Fruit fly (Drosophila melanogaster) whole organism, embryonic: ENCODE measurements around the gene CG2533.

Experiments used
- Atf3 ChIP-seq: fragments of 200-800 bp; sonication (Bioruptor generic); optimal IDR thresholded peaks from 3 replicates; lab custom pipeline; 2016; ENCODE audit warnings: missing biosample characterization, missing genetic modification characterization
- Atf6 ChIP-seq: fragments of 200-800 bp; sonication (Bioruptor generic); IDR thresholded peaks from 2 replicates; pipeline ENCODE4 v1.3.6; 2022; ENCODE audit warnings: missing biosample characterization, missing genetic modification characterization
- CG11398 ChIP-seq: fragments of 200-800 bp; sonication (Bioruptor generic); optimal IDR thresholded peaks from 2 replicates; lab custom pipeline; 2016; ENCODE audit warnings: missing biosample characterization, missing genetic modification characterization
- CG11696 ChIP-seq: fragments of 200-800 bp; sonication (Bioruptor generic); IDR thresholded peaks from 2 replicates; pipeline ENCODE4 v1.3.6; 2022; ENCODE audit warnings: missing biosample characterization, missing genetic modification characterization
- CG12769 ChIP-seq: fragments of 200-800 bp; sonication (Bioruptor generic); optimal IDR thresholded peaks from 2 replicates; lab custom pipeline; 2019; ENCODE audit warnings: missing biosample characterization, mild to moderate bottlenecking, missing genetic modification characterization, moderate library complexity
- CG14667 ChIP-seq: fragments of 200-800 bp; sonication (Bioruptor generic); IDR thresholded peaks from 2 replicates; pipeline ENCODE4 v1.3.6; 2022; ENCODE audit warnings: missing biosample characterization, missing genetic modification characterization
- CG15479 ChIP-seq: fragments of 200-800 bp; sonication (Bioruptor generic); optimal IDR thresholded peaks from 3 replicates; lab custom pipeline; 2019; ENCODE audit warnings: missing biosample characterization, mild to moderate bottlenecking, missing genetic modification characterization, moderate library complexity
- CG17568 ChIP-seq: fragments of 200-800 bp; sonication (Bioruptor generic); optimal IDR thresholded peaks from 2 replicates; lab custom pipeline; 2018; ENCODE audit warnings: missing biosample characterization, mild to moderate bottlenecking, missing genetic modification characterization, moderate library complexity
- CG18619 ChIP-seq: fragments of 200-800 bp; sonication (Bioruptor generic); optimal IDR thresholded peaks from 3 replicates; lab custom pipeline; 2017; ENCODE audit warnings: missing biosample characterization, mild to moderate bottlenecking, missing genetic modification characterization
- CG2678 ChIP-seq: fragments of 200-800 bp; sonication (Bioruptor generic); optimal IDR thresholded peaks from 3 replicates; lab custom pipeline; 2019; ENCODE audit warnings: missing biosample characterization, mild to moderate bottlenecking, missing genetic modification characterization, moderate library complexity
- CG30403 ChIP-seq: fragments of 200-800 bp; sonication (Bioruptor generic); optimal IDR thresholded peaks from 3 replicates; lab custom pipeline; 2016; ENCODE audit warnings: missing biosample characterization, missing genetic modification characterization
- CG31365 ChIP-seq: fragments of 200-800 bp; sonication (Bioruptor generic); optimal IDR thresholded peaks from 2 replicates; lab custom pipeline; 2018; ENCODE audit warnings: missing biosample characterization, mild to moderate bottlenecking, missing genetic modification characterization
- CG31388 ChIP-seq: fragments of 200-800 bp; sonication (Bioruptor generic); optimal IDR thresholded peaks from 2 replicates; lab custom pipeline; 2016; ENCODE audit warnings: missing biosample characterization, missing genetic modification characterization
- CG3163 ChIP-seq: fragments of 200-800 bp; sonication (Bioruptor generic); optimal IDR thresholded peaks from 3 replicates; lab custom pipeline; 2016; ENCODE audit warnings: missing biosample characterization, missing genetic modification characterization
- CG32767 ChIP-seq: fragments of 200-800 bp; sonication (Bioruptor generic); IDR thresholded peaks from 2 replicates; pipeline ENCODE4 v1.3.6; 2022; ENCODE audit warnings: missing biosample characterization, missing genetic modification characterization
- CG5953 ChIP-seq: fragments of 200-800 bp; sonication (Bioruptor generic); IDR thresholded peaks from 2 replicates; pipeline ENCODE4 v1.3.6; 2022; ENCODE audit warnings: missing biosample characterization, missing genetic modification characterization
- CG7928 ChIP-seq: fragments of 200-800 bp; sonication (Bioruptor generic); optimal IDR thresholded peaks from 2 replicates; lab custom pipeline; 2017; ENCODE audit warnings: missing biosample characterization, mild to moderate bottlenecking, missing genetic modification characterization
- CG8765 ChIP-seq: fragments of 200-800 bp; sonication (Bioruptor generic); IDR thresholded peaks from 2 replicates; pipeline ENCODE4 v1.3.6; 2022; ENCODE audit warnings: missing biosample characterization, missing genetic modification characterization
- CG9817 ChIP-seq: fragments of 200-800 bp; sonication (Bioruptor generic); optimal IDR thresholded peaks from 2 replicates; lab custom pipeline; 2018; ENCODE audit warnings: missing biosample characterization, mild to moderate bottlenecking, missing genetic modification characterization, moderate library complexity
- CG9932 ChIP-seq: fragments of 200-800 bp; sonication (Bioruptor generic); IDR thresholded peaks from 2 replicates; pipeline ENCODE4 v1.3.6; 2022; ENCODE audit warnings: missing biosample characterization, missing genetic modification characterization
- Doc3 ChIP-seq: fragments of 200-800 bp; sonication (Bioruptor generic); IDR thresholded peaks from 3 replicates; pipeline ENCODE4 v1.3.6; 2022; ENCODE audit warnings: missing biosample characterization, missing genetic modification characterization; ENCODE audit not compliant: partially characterized antibody
- Fer3 ChIP-seq: fragments of 200-800 bp; sonication (Bioruptor generic); optimal IDR thresholded peaks from 2 replicates; lab custom pipeline; 2018; ENCODE audit warnings: missing biosample characterization, mild to moderate bottlenecking, missing genetic modification characterization, moderate library complexity
- HLH3B ChIP-seq: fragments of 200-800 bp; sonication (Bioruptor generic); IDR thresholded peaks from 2 replicates; pipeline ENCODE4 v1.3.6; 2022; ENCODE audit warnings: missing biosample characterization, missing genetic modification characterization
- HLHmδ ChIP-seq: fragments of 200-800 bp; sonication (Bioruptor generic); optimal IDR thresholded peaks from 2 replicates; lab custom pipeline; 2018; ENCODE audit warnings: missing biosample characterization, mild to moderate bottlenecking, missing genetic modification characterization, moderate library complexity
- Hr39 ChIP-seq: fragments of >200 bp; optimal IDR thresholded peaks from 2 replicates; lab custom pipeline; 2017
- Hsf ChIP-seq: fragments of 200-800 bp; sonication (Bioruptor generic); optimal IDR thresholded peaks from 3 replicates; lab custom pipeline; 2016; ENCODE audit warnings: missing biosample characterization, missing genetic modification characterization
- Med ChIP-seq: fragments of 200-800 bp; sonication (Bioruptor generic); peaks from one replicate; lab custom pipeline; 2016; ENCODE audit warnings: missing biosample characterization, missing genetic modification characterization, mild to moderate bottlenecking, inconsistent platforms, moderate library complexity
- NK7.1 ChIP-seq: fragments of 200-800 bp; sonication (Bioruptor generic); optimal IDR thresholded peaks from 3 replicates; lab custom pipeline; 2016; ENCODE audit warnings: missing biosample characterization, missing genetic modification characterization
- Oaz ChIP-seq: fragments of 200-800 bp; sonication (Bioruptor generic); IDR thresholded peaks from 2 replicates; pipeline ENCODE4 v1.3.6; 2022; ENCODE audit warnings: missing biosample characterization, missing genetic modification characterization
- Sin3A ChIP-seq: fragments of >200 bp; optimal IDR thresholded peaks from 2 replicates; lab custom pipeline; 2018
- Sox102F ChIP-seq: fragments of 200-800 bp; sonication (Bioruptor generic); optimal IDR thresholded peaks from 2 replicates; lab custom pipeline; 2018; ENCODE audit warnings: missing biosample characterization, mild to moderate bottlenecking, missing genetic modification characterization, moderate library complexity
- Trl ChIP-seq, 3 experiments: fragments of >200 bp in 2 of 3; fragments of 200-800 bp in 1 of 3; sonication (Bioruptor generic) in 1 of 3; optimal IDR thresholded peaks; 2 replicates in 1 of 3; 3 replicates in 2 of 3; lab custom pipeline; 2016 to 2017; ENCODE audit warnings: missing biosample characterization in 1 of 3, missing genetic modification characterization in 1 of 3
- br ChIP-seq: fragments of >200 bp; optimal IDR thresholded peaks from 2 replicates; lab custom pipeline; 2017
- bsh ChIP-seq, 2 experiments: fragments of 200-800 bp; sonication (Bioruptor generic); optimal IDR thresholded peaks; 2 replicates each; lab custom pipeline; 2017 to 2018; ENCODE audit warnings: mild to moderate bottlenecking in 2 of 2, missing biosample characterization in 2 of 2, missing genetic modification characterization in 2 of 2, moderate library complexity in 1 of 2
- cg ChIP-seq: fragments of 200-800 bp; sonication (Bioruptor generic); optimal IDR thresholded peaks from 3 replicates; lab custom pipeline; 2019; ENCODE audit warnings: missing biosample characterization, mild to moderate bottlenecking, missing genetic modification characterization, moderate library complexity
- crol ChIP-seq: fragments of 200-800 bp; sonication (Bioruptor generic); IDR thresholded peaks from 2 replicates; pipeline ENCODE4 v1.3.6; 2022; ENCODE audit warnings: missing biosample characterization, missing genetic modification characterization
- dmrt99B ChIP-seq: fragments of 200-800 bp; sonication (Bioruptor generic); optimal IDR thresholded peaks from 2 replicates; lab custom pipeline; 2018; ENCODE audit warnings: missing biosample characterization, mild to moderate bottlenecking, missing genetic modification characterization, moderate library complexity
- exex ChIP-seq: fragments of 200-800 bp; sonication (Bioruptor generic); optimal IDR thresholded peaks from 4 replicates; lab custom pipeline; 2018; ENCODE audit warnings: missing biosample characterization, mild to moderate bottlenecking, missing genetic modification characterization, moderate library complexity
- gt ChIP-seq: fragments of 200-800 bp; sonication (Bioruptor generic); IDR thresholded peaks from 2 replicates; pipeline ENCODE4 v1.3.6; 2022; ENCODE audit warnings: missing biosample characterization, missing genetic modification characterization
- hkb ChIP-seq, 2 experiments: fragments of 200-800 bp in 1 of 2; fragments of >200 bp in 1 of 2; sonication (Bioruptor generic) in 1 of 2; IDR thresholded peaks in 1 of 2; optimal IDR thresholded peaks in 1 of 2; 2 replicates each; pipeline versions ENCODE4 v1.3.6 to Lab custom; 2017 to 2022; ENCODE audit warnings: missing biosample characterization in 1 of 2, missing genetic modification characterization in 1 of 2
- klu ChIP-seq: fragments of 200-800 bp; sonication (Bioruptor generic); IDR thresholded peaks from 2 replicates; pipeline ENCODE4 v1.3.6; 2022; ENCODE audit warnings: missing biosample characterization, missing genetic modification characterization
- knrl ChIP-seq: fragments of 200-800 bp; sonication (Bioruptor generic); IDR thresholded peaks from 3 replicates; pipeline ENCODE4 v1.3.6; 2022; ENCODE audit warnings: missing biosample characterization, missing genetic modification characterization; ENCODE audit not compliant: partially characterized antibody
- lab ChIP-seq: fragments of 200-800 bp; sonication (Bioruptor generic); optimal IDR thresholded peaks from 3 replicates; lab custom pipeline; 2017; ENCODE audit warnings: missing biosample characterization, missing genetic modification characterization, mild to moderate bottlenecking, moderate library complexity, missing genetic modification reagents
- prd ChIP-seq, 3 experiments: fragments of >200 bp in 2 of 3; fragments of 200-800 bp in 1 of 3; sonication (Bioruptor generic) in 1 of 3; optimal IDR thresholded peaks in 2 of 3; IDR thresholded peaks in 1 of 3; 2 replicates in 2 of 3; 3 replicates in 1 of 3; pipeline versions ENCODE4 v1.3.6 to Lab custom; 2017 to 2022; ENCODE audit warnings: missing biosample characterization in 1 of 3, missing genetic modification characterization in 1 of 3
- pros ChIP-seq: fragments of 200-800 bp; sonication (Bioruptor generic); optimal IDR thresholded peaks from 3 replicates; lab custom pipeline; 2019; ENCODE audit warnings: missing biosample characterization, mild to moderate bottlenecking, missing genetic modification characterization, moderate library complexity
- pzg ChIP-seq: fragments of 200-800 bp; sonication (Bioruptor generic); optimal IDR thresholded peaks from 3 replicates; lab custom pipeline; 2018; ENCODE audit warnings: missing biosample characterization, mild to moderate bottlenecking, missing genetic modification characterization, moderate library complexity
- row ChIP-seq: fragments of 200-800 bp; sonication (Bioruptor generic); IDR thresholded peaks from 3 replicates; pipeline ENCODE4 v1.3.6; 2022; ENCODE audit warnings: missing biosample characterization, missing genetic modification characterization
- sens ChIP-seq: fragments of 200-800 bp; sonication (Bioruptor generic); peaks from one replicate; lab custom pipeline; 2016; ENCODE audit warnings: missing biosample characterization, missing genetic modification characterization
- stc ChIP-seq: fragments of 200-800 bp; sonication (Bioruptor generic); IDR thresholded peaks from 2 replicates; pipeline ENCODE4 v1.3.6; 2022; ENCODE audit warnings: missing biosample characterization, missing genetic modification characterization
- tup ChIP-seq: fragments of 200-800 bp; sonication (Bioruptor generic); optimal IDR thresholded peaks from 2 replicates; lab custom pipeline; 2016; ENCODE audit warnings: missing biosample characterization, mild to moderate bottlenecking, missing genetic modification characterization, moderate library complexity
- zfh1 ChIP-seq: fragments of 200-800 bp; sonication (Bioruptor generic); IDR thresholded peaks from 3 replicates; pipeline ENCODE4 v1.3.6; 2022; ENCODE audit warnings: missing biosample characterization, missing genetic modification characterization

The CG2533 gene

DNA sequence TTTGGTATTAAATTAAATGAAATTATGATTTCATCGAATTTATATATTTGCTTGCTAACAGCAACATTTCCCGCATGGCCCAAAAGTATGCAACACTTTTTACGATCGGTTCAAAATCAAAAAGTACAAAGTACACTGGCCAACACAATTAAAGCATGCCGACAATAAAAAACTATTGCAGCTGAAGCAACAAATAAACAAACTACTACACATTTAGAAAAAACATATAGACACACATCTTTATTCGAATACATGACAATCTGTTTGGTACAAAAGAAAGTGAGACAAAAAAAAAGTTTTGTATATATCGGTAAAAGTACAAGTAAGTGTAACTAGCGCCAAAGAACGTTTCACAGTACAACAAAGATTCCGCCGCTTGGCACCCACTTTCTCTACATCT lies 48.9 kb downstream of the CG2533 start (continued):
- no peak for TF ChIP-seq Atf3
- TF ChIP-seq Sox102F, result no peak
- no peak for TF ChIP-seq Hr39
- TF ChIP-seq Doc3 (GFP tag; lab: Robert Waterston, UW), result no peak
- TF ChIP-seq Atf6 (GFP tag; lab: Robert Waterston, UW), result peak; percentile 54; the same call in 1 of the 2 replicates
- no peak for TF ChIP-seq CG15479 (GFP tag; lab: Kevin White, UChicago)
- no peak for TF ChIP-seq Sin3A
- peak; percentile 7 for TF ChIP-seq lab (GFP tag; lab: Kevin White, UChicago)
- no peak for TF ChIP-seq CG31388 (GFP tag; lab: Kevin White, UChicago)
- TF ChIP-seq klu (GFP tag; lab: Robert Waterston, UW), result no peak
- peak; percentile 66 for TF ChIP-seq Med (GFP tag; lab: Kevin White, UChicago)
- TF ChIP-seq CG11696 (GFP tag; lab: Robert Waterston, UW), result 0 out of 2 replicates have a peak, but pooled peaks have one; percentile 47
- TF ChIP-seq tup (GFP tag; lab: Kevin White, UChicago), result no peak
- TF ChIP-seq Trl (optimal IDR thresholded peaks at IDR 0.05; lab: Kevin White, UChicago), result no peak
- no peak for TF ChIP-seq Trl (GFP tag; optimal IDR thresholded peaks at IDR 0.05; lab: Kevin White, UChicago)
- no peak for TF ChIP-seq Oaz (GFP tag; lab: Robert Waterston, UW)
- TF ChIP-seq CG5953 (GFP tag; lab: Robert Waterston, UW), result no peak
- no peak for TF ChIP-seq row (GFP tag; lab: Robert Waterston, UW)
- TF ChIP-seq CG3163 (GFP tag; lab: Kevin White, UChicago), result no peak
- no peak for TF ChIP-seq zfh1
- TF ChIP-seq pzg (GFP tag; lab: Kevin White, UChicago), result no peak
- TF ChIP-seq CG12769, result no peak
- no peak for TF ChIP-seq Hsf (GFP tag; lab: Kevin White, UChicago)
- TF ChIP-seq dmrt99B, result no peak
- no peak for TF ChIP-seq crol (GFP tag; lab: Robert Waterston, UW)
- peak; percentile 21 for TF ChIP-seq CG2678
- no peak for TF ChIP-seq CG11398 (GFP tag; lab: Kevin White, UChicago)
- TF ChIP-seq pros (GFP tag; lab: Kevin White, UChicago), result no peak
- TF ChIP-seq CG9932 (GFP tag; lab: Robert Waterston, UW), result no peak
- no peak for TF ChIP-seq CG18619 (GFP tag; lab: Kevin White, UChicago)
- TF ChIP-seq bsh (GFP tag; optimal IDR thresholded peaks at IDR 0.05; lab: Kevin White, UChicago), result peak in 1 of 2 experiments; percentile 12
- TF ChIP-seq knrl (GFP tag; lab: Robert Waterston, UW), result no peak
- no peak for TF ChIP-seq CG32767 (GFP tag; lab: Robert Waterston, UW)
- no peak for TF ChIP-seq NK7.1 (GFP tag; lab: Kevin White, UChicago)
- no peak for TF ChIP-seq Fer3
- TF ChIP-seq br (lab: Kevin White, UChicago), result no peak
- TF ChIP-seq sens (GFP tag; lab: Kevin White, UChicago), result peak; percentile 76
- peak; percentile 43 for TF ChIP-seq CG17568 (GFP tag; lab: Kevin White, UChicago)
- no peak for TF ChIP-seq hkb (optimal IDR thresholded peaks at IDR 0.05; lab: Kevin White, UChicago)
- TF ChIP-seq hkb (GFP tag; IDR thresholded peaks at IDR 0.05; lab: Robert Waterston, UW), result peak; percentile 46
- no peak for TF ChIP-seq CG31365 (tag; lab: Kevin White, UChicago)
- no peak for TF ChIP-seq exex
- TF ChIP-seq HLHmδ (GFP tag; lab: Kevin White, UChicago), result no peak
- no peak for TF ChIP-seq CG8765 (GFP tag; lab: Robert Waterston, UW)
- TF ChIP-seq CG9817 (tag; lab: Kevin White, UChicago), result no peak
- no peak for TF ChIP-seq CG30403 (GFP tag; lab: Kevin White, UChicago)
- TF ChIP-seq CG14667 (GFP tag; lab: Robert Waterston, UW), result no peak
- no peak for TF ChIP-seq cg
- no peak for TF ChIP-seq prd (optimal IDR thresholded peaks at IDR 0.05; lab: Kevin White, UChicago)
- no peak for TF ChIP-seq prd (GFP tag; IDR thresholded peaks at IDR 0.05; lab: Robert Waterston, UW)
- TF ChIP-seq stc (GFP tag; lab: Robert Waterston, UW), result peak; percentile 11; the same call in 1 of the 2 replicates
- 0 out of 2 replicates have a peak, but pooled peaks have one; percentile 18 for TF ChIP-seq HLH3B (GFP tag; lab: Robert Waterston, UW)
- TF ChIP-seq CG7928, result no peak
- no peak for TF ChIP-seq gt (GFP tag; lab: Robert Waterston, UW)
